Comparison of ENCODE assay signal across 1 fruit fly cellular context in genomic region chr3L:14678097-14678679, dm6.
TF ChIP-seq lines count a peak whose summit lies in the region.

Gene CG4914 (minus strand): TSS chr3L:14678147.

TF ChIP-seq in whole organism, embryonic, 481 proteins besides CTCF, POLR2A, EP300 and RAD21 (continued from another document and continues in another):
- no peak for TF ChIP-seq dan (GFP tag; IDR thresholded peaks at IDR 0.05; lab: Robert Waterston, UW)
- peak; percentile 60; the same call in 1 of the 3 replicates for TF ChIP-seq CG34422 (GFP tag; IDR thresholded peaks at IDR 0.05; lab: Robert Waterston, UW)
- no peak for TF ChIP-seq insv (GFP tag; optimal IDR thresholded peaks at IDR 0.05; lab: Kevin White, UChicago)
- no peak for TF ChIP-seq rib (GFP tag; IDR thresholded peaks at IDR 0.05; lab: Robert Waterston, UW)
- TF ChIP-seq CG9876 (GFP tag; optimal IDR thresholded peaks at IDR 0.05; lab: Kevin White, UChicago): no peak
- TF ChIP-seq pum (GFP tag; optimal IDR thresholded peaks at IDR 0.05; lab: Kevin White, UChicago): peak; percentile 26
- TF ChIP-seq pb (GFP tag; optimal IDR thresholded peaks at IDR 0.05; lab: Kevin White, UChicago): no peak
- peak; percentile 92 for TF ChIP-seq CG31441 (GFP tag; IDR thresholded peaks at IDR 0.05; lab: Robert Waterston, UW)
- TF ChIP-seq CG32532 (GFP tag; IDR thresholded peaks at IDR 0.05; lab: Robert Waterston, UW): peak; percentile 64
- peak; percentile 44; the same call in 2 of the 3 replicates for TF ChIP-seq CG7357 (GFP tag; IDR thresholded peaks at IDR 0.05; lab: Robert Waterston, UW)
- TF ChIP-seq CG2129 (GFP tag; IDR thresholded peaks at IDR 0.05; lab: Robert Waterston, UW; ENCODE audit: partially characterized antibody): no peak
- peak; percentile 13 for TF ChIP-seq CG18011 (GFP tag; optimal IDR thresholded peaks at IDR 0.05; lab: Kevin White, UChicago)
- TF ChIP-seq ssp (GFP tag; IDR thresholded peaks at IDR 0.05; lab: Robert Waterston, UW): peak; percentile 66
- TF ChIP-seq ro (GFP tag; IDR thresholded peaks at IDR 0.05; lab: Robert Waterston, UW): peak; percentile 55; the same call in 1 of the 2 replicates
- no peak for TF ChIP-seq nerfin-2 (GFP tag; IDR thresholded peaks at IDR 0.05; lab: Robert Waterston, UW; ENCODE audit: partially characterized antibody)
- no peak for TF ChIP-seq Taf1 (GFP tag; IDR thresholded peaks at IDR 0.05; lab: Robert Waterston, UW)
- TF ChIP-seq CG1529 (GFP tag; optimal IDR thresholded peaks at IDR 0.05; lab: Kevin White, UChicago): peak; percentile 70
- TF ChIP-seq pfk (GFP tag; optimal IDR thresholded peaks at IDR 0.05; lab: Kevin White, UChicago): no peak
- peak; percentile 82 for TF ChIP-seq Abd-B (GFP tag; optimal IDR thresholded peaks at IDR 0.05; lab: Kevin White, UChicago)
- TF ChIP-seq YL-1 (GFP tag; optimal IDR thresholded peaks at IDR 0.05; lab: Kevin White, UChicago): no peak
- peak; percentile 55; the same call in 1 of the 2 replicates for TF ChIP-seq CG17328 (GFP tag; IDR thresholded peaks at IDR 0.05; lab: Robert Waterston, UW)
- TF ChIP-seq Ets97D (GFP tag; optimal IDR thresholded peaks at IDR 0.05; lab: Kevin White, UChicago): no peak
- no peak for TF ChIP-seq eyg (GFP tag; optimal IDR thresholded peaks at IDR 0.05; lab: Kevin White, UChicago)
- no peak for TF ChIP-seq exex (tag; optimal IDR thresholded peaks at IDR 0.05; lab: Kevin White, UChicago)
- peak; percentile 50 for TF ChIP-seq ind (GFP tag; optimal IDR thresholded peaks at IDR 0.05; lab: Kevin White, UChicago)
- TF ChIP-seq ranshi (GFP tag; IDR thresholded peaks at IDR 0.05; lab: Robert Waterston, UW): peak; percentile 26; the same call in 1 of the 2 replicates
- peak; percentile 77 for TF ChIP-seq bcd (GFP tag; optimal IDR thresholded peaks at IDR 0.05; lab: Kevin White, UChicago)
- TF ChIP-seq CG12236 (GFP tag; optimal IDR thresholded peaks at IDR 0.05; lab: Kevin White, UChicago): no peak
- peak; percentile 41; the same call in 1 of the 2 replicates for TF ChIP-seq peb (GFP tag; IDR thresholded peaks at IDR 0.05; lab: Robert Waterston, UW)
- peak; percentile 31; the same call in 1 of the 2 replicates for TF ChIP-seq CG14441 (GFP tag; IDR thresholded peaks at IDR 0.05; lab: Robert Waterston, UW)
- TF ChIP-seq bab2 (GFP tag; optimal IDR thresholded peaks at IDR 0.05; lab: Kevin White, UChicago): no peak
- peak; percentile 69 for TF ChIP-seq sqz (GFP tag; optimal IDR thresholded peaks at IDR 0.05; lab: Kevin White, UChicago)
- TF ChIP-seq Sry-δ (GFP tag; optimal IDR thresholded peaks at IDR 0.05; lab: Kevin White, UChicago): no peak
- peak; percentile 71 for TF ChIP-seq CG8290 (GFP tag; optimal IDR thresholded peaks at IDR 0.05; lab: Kevin White, UChicago)
- no peak for TF ChIP-seq CG8290 (tag; optimal IDR thresholded peaks at IDR 0.05; lab: Kevin White, UChicago)
- TF ChIP-seq HHEX (GFP tag; optimal IDR thresholded peaks at IDR 0.05; lab: Kevin White, UChicago): peak; percentile 55
- 0 out of 2 replicates have a peak, but pooled peaks have one; percentile 33 for TF ChIP-seq Rx (GFP tag; IDR thresholded peaks at IDR 0.05; lab: Robert Waterston, UW)
- peak; percentile 53 for TF ChIP-seq CG10147 (GFP tag; optimal IDR thresholded peaks at IDR 0.05; lab: Kevin White, UChicago)
- TF ChIP-seq wor (GFP tag; IDR thresholded peaks at IDR 0.05; lab: Robert Waterston, UW): no peak
- TF ChIP-seq Stat92E (GFP tag; optimal IDR thresholded peaks at IDR 0.05; lab: Kevin White, UChicago): peak in 1 of 3 experiments; percentile 61
- TF ChIP-seq CG14050 (GFP tag; IDR thresholded peaks at IDR 0.05; lab: Robert Waterston, UW): no peak; the same call in 2 of the 3 replicates
- TF ChIP-seq vfl (GFP tag; optimal IDR thresholded peaks at IDR 0.05; lab: Kevin White, UChicago): no peak
- TF ChIP-seq CG2202 (tag; optimal IDR thresholded peaks at IDR 0.05; lab: Kevin White, UChicago): peak; percentile 86
- TF ChIP-seq gcm2 (GFP tag; optimal IDR thresholded peaks at IDR 0.05; lab: Kevin White, UChicago): peak; percentile 22
- TF ChIP-seq hbn (GFP tag; IDR thresholded peaks at IDR 0.05; lab: Robert Waterston, UW; ENCODE audit: partially characterized antibody): no peak
- peak; percentile 34 for TF ChIP-seq CG8281 (tag; optimal IDR thresholded peaks at IDR 0.05; lab: Kevin White, UChicago)
- TF ChIP-seq jing (GFP tag; optimal IDR thresholded peaks at IDR 0.05; lab: Kevin White, UChicago): peak; percentile 31
- TF ChIP-seq CG7928 (GFP tag; optimal IDR thresholded peaks at IDR 0.05; lab: Kevin White, UChicago): no peak
- peak; percentile 76 for TF ChIP-seq CG15269 (tag; optimal IDR thresholded peaks at IDR 0.05; lab: Kevin White, UChicago)
- TF ChIP-seq emc (GFP tag; optimal IDR thresholded peaks at IDR 0.05; lab: Kevin White, UChicago): no peak
- peak; percentile 61 for TF ChIP-seq CG14014 (GFP tag; IDR thresholded peaks at IDR 0.05; lab: Robert Waterston, UW)
- TF ChIP-seq phol (tag; optimal IDR thresholded peaks at IDR 0.05; lab: Kevin White, UChicago): peak; percentile 91
- no peak for TF ChIP-seq pzg (GFP tag; optimal IDR thresholded peaks at IDR 0.05; lab: Kevin White, UChicago)
- peak; percentile 12 for TF ChIP-seq CG8089 (GFP tag; optimal IDR thresholded peaks at IDR 0.05; lab: Kevin White, UChicago)
- TF ChIP-seq CG12744 (GFP tag; optimal IDR thresholded peaks at IDR 0.05; lab: Kevin White, UChicago): no peak
- TF ChIP-seq CG15601 (tag; optimal IDR thresholded peaks at IDR 0.05; lab: Kevin White, UChicago): peak; percentile 90
- TF ChIP-seq CG17829 (tag; optimal IDR thresholded peaks at IDR 0.05; lab: Kevin White, UChicago): peak; percentile 93
- TF ChIP-seq chm (GFP tag; IDR thresholded peaks at IDR 0.05; lab: Robert Waterston, UW): 0 out of 2 replicates have a peak, but pooled peaks have one; percentile 16
- TF ChIP-seq vvl (GFP tag; IDR thresholded peaks at IDR 0.05; lab: Robert Waterston, UW): peak; percentile 76
- peak; percentile 51 for TF ChIP-seq fd3F (GFP tag; optimal IDR thresholded peaks at IDR 0.05; lab: Kevin White, UChicago)
- peak; percentile 81 for TF ChIP-seq Sox100B (GFP tag; optimal IDR thresholded peaks at IDR 0.05; lab: Kevin White, UChicago)
- TF ChIP-seq lilli (GFP tag; optimal IDR thresholded peaks at IDR 0.05; lab: Kevin White, UChicago): peak; percentile 55
- no peak for TF ChIP-seq HLH4C (GFP tag; IDR thresholded peaks at IDR 0.05; lab: Robert Waterston, UW; ENCODE audit: partially characterized antibody)
- TF ChIP-seq D (optimal IDR thresholded peaks at IDR 0.05; lab: Kevin White, UChicago): no peak
- TF ChIP-seq D (GFP tag; optimal IDR thresholded peaks at IDR 0.05; lab: Kevin White, UChicago): peak; percentile 83
- peak; percentile 76 for TF ChIP-seq CG4424 (GFP tag; optimal IDR thresholded peaks at IDR 0.05; lab: Kevin White, UChicago)
- TF ChIP-seq al (GFP tag; IDR thresholded peaks at IDR 0.05; lab: Robert Waterston, UW): peak; percentile 49; the same call in 1 of the 2 replicates
- 0 out of 3 replicates have a peak, but pooled peaks have one; percentile 45 for TF ChIP-seq CG3726 (GFP tag; IDR thresholded peaks at IDR 0.05; lab: Robert Waterston, UW)
- no peak for TF ChIP-seq luna (GFP tag; optimal IDR thresholded peaks at IDR 0.05; lab: Kevin White, UChicago)
- peak; percentile 84 for TF ChIP-seq unpg (GFP tag; optimal IDR thresholded peaks at IDR 0.05; lab: Kevin White, UChicago)
- peak; percentile 58 for TF ChIP-seq CG15696 (tag; optimal IDR thresholded peaks at IDR 0.05; lab: Kevin White, UChicago)
- peak; percentile 85 for TF ChIP-seq D19A (tag; optimal IDR thresholded peaks at IDR 0.05; lab: Kevin White, UChicago)
- no peak for TF ChIP-seq sna (GFP tag; IDR thresholded peaks at IDR 0.05; lab: Robert Waterston, UW; ENCODE audit: partially characterized antibody)
- TF ChIP-seq CG7556 (GFP tag; optimal IDR thresholded peaks at IDR 0.05; lab: Kevin White, UChicago): peak; percentile 88
- no peak for TF ChIP-seq bigmax (GFP tag; optimal IDR thresholded peaks at IDR 0.05; lab: Kevin White, UChicago)
- peak; percentile 60; the same call in 1 of the 2 replicates for TF ChIP-seq H2.0 (GFP tag; IDR thresholded peaks at IDR 0.05; lab: Robert Waterston, UW)
- peak; percentile 11 for TF ChIP-seq BtbVII (GFP tag; optimal IDR thresholded peaks at IDR 0.05; lab: Kevin White, UChicago)
- 0 out of 3 replicates have a peak, but pooled peaks have one; percentile 46 for TF ChIP-seq otp (GFP tag; IDR thresholded peaks at IDR 0.05; lab: Robert Waterston, UW)
- peak; percentile 15 for TF ChIP-seq HmgZ (tag; optimal IDR thresholded peaks at IDR 0.05; lab: Kevin White, UChicago)
- peak in 1 of 2 experiments; percentile 77 for TF ChIP-seq Hr78 (GFP tag; optimal IDR thresholded peaks at IDR 0.05; lab: Kevin White, UChicago)
- TF ChIP-seq MBD-R2 (GFP tag; IDR thresholded peaks at IDR 0.05; lab: Robert Waterston, UW): peak; percentile 25; the same call in 1 of the 2 replicates
- peak; percentile 34 for TF ChIP-seq CG6683 (GFP tag; optimal IDR thresholded peaks at IDR 0.05; lab: Kevin White, UChicago)
- peak; percentile 59 for TF ChIP-seq CG12942 (GFP tag; optimal IDR thresholded peaks at IDR 0.05; lab: Kevin White, UChicago)
- peak; percentile 60 for TF ChIP-seq CG18476 (GFP tag; optimal IDR thresholded peaks at IDR 0.05; lab: Kevin White, UChicago)
- no peak for TF ChIP-seq bbx (GFP tag; IDR thresholded peaks at IDR 0.05; lab: Robert Waterston, UW; ENCODE audit: partially characterized antibody)
- peak; percentile 3 for TF ChIP-seq Hmx (GFP tag; optimal IDR thresholded peaks at IDR 0.05; lab: Kevin White, UChicago)
- TF ChIP-seq Mrtf (GFP tag; IDR thresholded peaks at IDR 0.05; lab: Robert Waterston, UW): no peak
- no peak for TF ChIP-seq fu2 (GFP tag; optimal IDR thresholded peaks at IDR 0.05; lab: Kevin White, UChicago)
- no peak for TF ChIP-seq h (optimal IDR thresholded peaks at IDR 0.05; lab: Kevin White, UChicago)
- TF ChIP-seq maf-S (GFP tag; optimal IDR thresholded peaks at IDR 0.05; lab: Kevin White, UChicago): no peak
- no peak for TF ChIP-seq CG6765 (GFP tag; optimal IDR thresholded peaks at IDR 0.05; lab: Kevin White, UChicago)
- TF ChIP-seq Meics (GFP tag; optimal IDR thresholded peaks at IDR 0.05; lab: Kevin White, UChicago): peak; percentile 64
- no peak for TF ChIP-seq BEAF-32 (GFP tag; optimal IDR thresholded peaks at IDR 0.05; lab: Kevin White, UChicago)
- no peak for TF ChIP-seq inv (GFP tag; IDR thresholded peaks at IDR 0.05; lab: Robert Waterston, UW; ENCODE audit: partially characterized antibody)
- peak; percentile 31 for TF ChIP-seq CG5180 (GFP tag; optimal IDR thresholded peaks at IDR 0.05; lab: Kevin White, UChicago)
- TF ChIP-seq schlank (tag; optimal IDR thresholded peaks at IDR 0.05; lab: Kevin White, UChicago): no peak
- no peak for TF ChIP-seq yki (optimal IDR thresholded peaks at IDR 0.05; lab: Kevin White, UChicago)
- TF ChIP-seq kay (GFP tag; optimal IDR thresholded peaks at IDR 0.05; lab: Kevin White, UChicago): peak; percentile 26
- peak; percentile 14 for TF ChIP-seq Sry-β (GFP tag; optimal IDR thresholded peaks at IDR 0.05; lab: Kevin White, UChicago)
- no peak for TF ChIP-seq CkIIα-i1 (GFP tag; IDR thresholded peaks at IDR 0.05; lab: Robert Waterston, UW)
- TF ChIP-seq Pdp1 (GFP tag; optimal IDR thresholded peaks at IDR 0.05; lab: Kevin White, UChicago): peak in 1 of 2 experiments; percentile 30
- peak; percentile 66 for TF ChIP-seq trh (GFP tag; optimal IDR thresholded peaks at IDR 0.05; lab: Kevin White, UChicago)
- peak; percentile 8 for TF ChIP-seq CG16863 (GFP tag; optimal IDR thresholded peaks at IDR 0.05; lab: Kevin White, UChicago)
- TF ChIP-seq Nf-YA (GFP tag; IDR thresholded peaks at IDR 0.05; lab: Robert Waterston, UW): 0 out of 2 replicates have a peak, but pooled peaks have one; percentile 32
- TF ChIP-seq CG16779 (GFP tag; IDR thresholded peaks at IDR 0.05; lab: Robert Waterston, UW): 0 out of 2 replicates have a peak, but pooled peaks have one; percentile 47
- peak; percentile 10 for TF ChIP-seq Dek (tag; optimal IDR thresholded peaks at IDR 0.05; lab: Kevin White, UChicago)
- no peak for TF ChIP-seq Gsc (GFP tag; IDR thresholded peaks at IDR 0.05; lab: Robert Waterston, UW)
- TF ChIP-seq ara (GFP tag; IDR thresholded peaks at IDR 0.05; lab: Robert Waterston, UW): peak; percentile 58
- TF ChIP-seq CG32772 (GFP tag; IDR thresholded peaks at IDR 0.05; lab: Robert Waterston, UW): peak; percentile 50; the same call in 1 of the 2 replicates
- peak; percentile 45 for TF ChIP-seq cato (GFP tag; optimal IDR thresholded peaks at IDR 0.05; lab: Kevin White, UChicago; ENCODE audit: borderline replicate concordance)
- no peak for TF ChIP-seq Fer2 (tag; optimal IDR thresholded peaks at IDR 0.05; lab: Kevin White, UChicago)
- TF ChIP-seq CG1832 (GFP tag; optimal IDR thresholded peaks at IDR 0.05; lab: Kevin White, UChicago): no peak
- TF ChIP-seq Side (GFP tag; optimal IDR thresholded peaks at IDR 0.05; lab: Kevin White, UChicago): no peak
- no peak for TF ChIP-seq tna (GFP tag; IDR thresholded peaks at IDR 0.05; lab: Robert Waterston, UW; ENCODE audit: partially characterized antibody)
- peak; percentile 55 for TF ChIP-seq CG17568 (GFP tag; optimal IDR thresholded peaks at IDR 0.05; lab: Kevin White, UChicago)
- no peak for TF ChIP-seq CG7963 (GFP tag; IDR thresholded peaks at IDR 0.05; lab: Robert Waterston, UW; ENCODE audit: partially characterized antibody)
- no peak for TF ChIP-seq jigr1 (GFP tag; IDR thresholded peaks at IDR 0.05; lab: Robert Waterston, UW)
- TF ChIP-seq sens (GFP tag; lab: Kevin White, UChicago): peak; percentile 92
- TF ChIP-seq CG11696 (GFP tag; IDR thresholded peaks at IDR 0.05; lab: Robert Waterston, UW): no peak
- peak; percentile 66 for TF ChIP-seq CG11695 (GFP tag; IDR thresholded peaks at IDR 0.05; lab: Robert Waterston, UW)
- no peak for TF ChIP-seq CG3995 (GFP tag; optimal IDR thresholded peaks at IDR 0.05; lab: Kevin White, UChicago)
- peak; percentile 93 for TF ChIP-seq nmo (GFP tag; optimal IDR thresholded peaks at IDR 0.05; lab: Kevin White, UChicago)
- no peak for TF ChIP-seq Doc2 (GFP tag; IDR thresholded peaks at IDR 0.05; lab: Robert Waterston, UW)
- peak; percentile 40; the same call in 1 of the 3 replicates for TF ChIP-seq Aef1 (GFP tag; IDR thresholded peaks at IDR 0.05; lab: Robert Waterston, UW)
- peak; percentile 78 for TF ChIP-seq CG9437 (GFP tag; optimal IDR thresholded peaks at IDR 0.05; lab: Kevin White, UChicago)
- no peak for TF ChIP-seq CG4328 (GFP tag; optimal IDR thresholded peaks at IDR 0.05; lab: Kevin White, UChicago)
- no peak for TF ChIP-seq Myb (GFP tag; optimal IDR thresholded peaks at IDR 0.05; lab: Kevin White, UChicago)
- peak; percentile 66 for TF ChIP-seq Lhr (GFP tag; optimal IDR thresholded peaks at IDR 0.05; lab: Kevin White, UChicago)
- TF ChIP-seq CG9817 (tag; optimal IDR thresholded peaks at IDR 0.05; lab: Kevin White, UChicago): peak; percentile 34
